Worm (Caenorhabditis elegans) whole organism, young adult: ENCODE data around the gene irg-7.

Experiments used
- B0336.3 ChIP-seq: fragments of 200-800 bp; sonication (Bioruptor generic); IDR thresholded peaks from 2 replicates; pipeline ENCODE4 v1.3.6; 2022; ENCODE audit warnings: missing genetic modification characterization, missing compliant biosample characterization
- F22D6.2 ChIP-seq: sonication (generic microtip); optimal IDR thresholded peaks from 2 replicates; lab custom pipeline; 2016; ENCODE audit warnings: mild to moderate bottlenecking, missing genetic modification characterization, missing compliant biosample characterization
- F37B4.10 ChIP-seq: fragments of 200-800 bp; sonication (Bioruptor generic); IDR thresholded peaks from 2 replicates; pipeline ENCODE4 v1.3.6; 2022; ENCODE audit warnings: missing genetic modification characterization, missing compliant biosample characterization
- F49E8.2 ChIP-seq: sonication (generic microtip); optimal IDR thresholded peaks from 3 replicates; lab custom pipeline; 2017; ENCODE audit warnings: missing genetic modification characterization, mild to moderate bottlenecking, missing compliant biosample characterization, antibody characterized with exemption, moderate library complexity; ENCODE audit not compliant: insufficient read depth
- F52B5.7 ChIP-seq: sonication (generic microtip); optimal IDR thresholded peaks from 2 replicates; lab custom pipeline; 2016; ENCODE audit warnings: mild to moderate bottlenecking, missing genetic modification characterization, missing compliant biosample characterization
- K12H6.12 ChIP-seq: fragments of 200-800 bp; sonication (Bioruptor generic); optimal IDR thresholded peaks from 2 replicates; lab custom pipeline; 2018; ENCODE audit warnings: mild to moderate bottlenecking, missing genetic modification characterization, missing compliant biosample characterization
- Y56A3A.18 ChIP-seq: fragments of 200-800 bp; sonication (Bioruptor generic); IDR thresholded peaks from 2 replicates; pipeline ENCODE4 v1.3.6; 2022; ENCODE audit warnings: missing genetic modification reagents, missing genetic modification characterization, missing compliant biosample characterization
- Y67H2A.10 ChIP-seq: fragments of 200-800 bp; sonication (Bioruptor generic); conservative IDR thresholded peaks from 2 replicates; pipeline ENCODE4 v1.3.6; 2022; ENCODE audit warnings: missing genetic modification reagents, missing genetic modification characterization, missing compliant biosample characterization
- Y79H2A.3 ChIP-seq: fragments of 200-800 bp; sonication (Bioruptor generic); conservative IDR thresholded peaks from 2 replicates; pipeline ENCODE4 v1.3.6; 2022; ENCODE audit warnings: missing genetic modification reagents, missing genetic modification characterization, missing compliant biosample characterization
- aptf-2 ChIP-seq: fragments of 200-800 bp; sonication (Bioruptor generic); conservative IDR thresholded peaks from 2 replicates; pipeline ENCODE4 v1.3.6; 2022; ENCODE audit warnings: missing genetic modification reagents, missing genetic modification characterization, missing compliant biosample characterization
- attf-5 ChIP-seq: fragments of 200-800 bp; sonication (Bioruptor generic); optimal IDR thresholded peaks from 2 replicates; lab custom pipeline; 2018; ENCODE audit warnings: mild to moderate bottlenecking, missing genetic modification characterization, missing compliant biosample characterization
- bed-2 ChIP-seq: fragments of 200-800 bp; sonication (Bioruptor generic); IDR thresholded peaks from 2 replicates; pipeline ENCODE4 v1.3.6; 2022; ENCODE audit warnings: missing genetic modification reagents, missing genetic modification characterization, missing compliant biosample characterization
- cebp-2 ChIP-seq: fragments of 200-800 bp; sonication (Bioruptor generic); IDR thresholded peaks from 2 replicates; pipeline ENCODE4 v1.3.6; 2022; ENCODE audit warnings: missing genetic modification characterization, missing compliant biosample characterization
- ceh-27 ChIP-seq: fragments of 200-800 bp; sonication (Bioruptor generic); optimal IDR thresholded peaks from 2 replicates; lab custom pipeline; 2018; ENCODE audit warnings: mild to moderate bottlenecking, missing genetic modification characterization, moderate library complexity, missing compliant biosample characterization
- chd-7 ChIP-seq: sonication (generic microtip); optimal IDR thresholded peaks from 2 replicates; lab custom pipeline; 2016; ENCODE audit warnings: mild to moderate bottlenecking, missing genetic modification characterization, moderate library complexity, missing compliant biosample characterization
- die-1 ChIP-seq: sonication (generic microtip); optimal IDR thresholded peaks from 2 replicates; lab custom pipeline; 2016; ENCODE audit warnings: missing genotype, mild to moderate bottlenecking, missing genetic modification characterization, missing compliant biosample characterization
- dox-1 ChIP-seq: fragments of 200-800 bp; sonication (Bioruptor generic); IDR thresholded peaks from 2 replicates; pipeline ENCODE4 v1.3.6; 2022; ENCODE audit warnings: missing genetic modification reagents, missing genetic modification characterization, missing compliant biosample characterization
- ets-4 ChIP-seq: fragments of 200-800 bp; sonication (Bioruptor generic); optimal IDR thresholded peaks from 2 replicates; lab custom pipeline; 2018; ENCODE audit warnings: mild to moderate bottlenecking, missing genetic modification characterization, missing compliant biosample characterization
- hrde-1 ChIP-seq: sonication (generic microtip); optimal IDR thresholded peaks from 2 replicates; lab custom pipeline; 2016; ENCODE audit warnings: missing genetic modification characterization, mild to moderate bottlenecking, missing compliant biosample characterization, moderate library complexity, missing genotype, missing genetic modification reagents, borderline replicate concordance
- let-526 ChIP-seq: fragments of 200-800 bp; sonication (Bioruptor generic); IDR thresholded peaks from 2 replicates; pipeline ENCODE4 v1.3.6; 2022; ENCODE audit warnings: missing genetic modification reagents, missing genetic modification characterization, missing compliant biosample characterization
- lsl-1 ChIP-seq: fragments of 200-800 bp; sonication (Bioruptor generic); optimal IDR thresholded peaks from 2 replicates; lab custom pipeline; 2018; ENCODE audit warnings: mild to moderate bottlenecking, missing genetic modification characterization, moderate library complexity, missing compliant biosample characterization
- madf-3 ChIP-seq: fragments of 200-800 bp; sonication (Bioruptor generic); IDR thresholded peaks from 2 replicates; pipeline ENCODE4 v1.3.6; 2022; ENCODE audit warnings: missing genetic modification reagents, missing genetic modification characterization, missing compliant biosample characterization
- mel-28 ChIP-seq: sonication (generic microtip); optimal IDR thresholded peaks from 2 replicates; lab custom pipeline; 2016; ENCODE audit warnings: borderline replicate concordance, mild to moderate bottlenecking, missing genetic modification characterization, missing compliant biosample characterization
- nhr-80 ChIP-seq: sonication (generic microtip); optimal IDR thresholded peaks from 2 replicates; lab custom pipeline; 2016; ENCODE audit warnings: missing genetic modification characterization, missing compliant biosample characterization
- rpc-1 ChIP-seq, 2 experiments: fragments of 150-350 bp in 1 of 2; sonication (generic microtip) in 1 of 2; optimal IDR thresholded peaks; 2 replicates each; lab custom pipeline; 2014 to 2018; ENCODE audit warnings: missing biosample characterization in 1 of 2, missing genetic modification characterization in 1 of 2, missing genetic modification reagents in 1 of 2, missing genotype in 1 of 2
- sptf-2 ChIP-seq: fragments of 200-800 bp; sonication (Bioruptor generic); optimal IDR thresholded peaks from 2 replicates; lab custom pipeline; 2018; ENCODE audit warnings: mild to moderate bottlenecking, missing genetic modification characterization, missing compliant biosample characterization
- zfh-2 ChIP-seq: fragments of 200-800 bp; sonication (Bioruptor generic); conservative IDR thresholded peaks from 2 replicates; pipeline ENCODE4 v1.3.6; 2022; ENCODE audit warnings: missing genetic modification reagents, missing genetic modification characterization, missing compliant biosample characterization
- zim-3 ChIP-seq: sonication (generic microtip); optimal IDR thresholded peaks from 2 replicates; lab custom pipeline; 2017; ENCODE audit warnings: mild to moderate bottlenecking, missing genetic modification characterization, moderate library complexity, missing compliant biosample characterization
- ztf-3 ChIP-seq: fragments of 200-800 bp; sonication (Bioruptor generic); optimal IDR thresholded peaks from 2 replicates; lab custom pipeline; 2018; ENCODE audit warnings: mild to moderate bottlenecking, missing genetic modification characterization, missing compliant biosample characterization

The irg-7 gene

DNA sequence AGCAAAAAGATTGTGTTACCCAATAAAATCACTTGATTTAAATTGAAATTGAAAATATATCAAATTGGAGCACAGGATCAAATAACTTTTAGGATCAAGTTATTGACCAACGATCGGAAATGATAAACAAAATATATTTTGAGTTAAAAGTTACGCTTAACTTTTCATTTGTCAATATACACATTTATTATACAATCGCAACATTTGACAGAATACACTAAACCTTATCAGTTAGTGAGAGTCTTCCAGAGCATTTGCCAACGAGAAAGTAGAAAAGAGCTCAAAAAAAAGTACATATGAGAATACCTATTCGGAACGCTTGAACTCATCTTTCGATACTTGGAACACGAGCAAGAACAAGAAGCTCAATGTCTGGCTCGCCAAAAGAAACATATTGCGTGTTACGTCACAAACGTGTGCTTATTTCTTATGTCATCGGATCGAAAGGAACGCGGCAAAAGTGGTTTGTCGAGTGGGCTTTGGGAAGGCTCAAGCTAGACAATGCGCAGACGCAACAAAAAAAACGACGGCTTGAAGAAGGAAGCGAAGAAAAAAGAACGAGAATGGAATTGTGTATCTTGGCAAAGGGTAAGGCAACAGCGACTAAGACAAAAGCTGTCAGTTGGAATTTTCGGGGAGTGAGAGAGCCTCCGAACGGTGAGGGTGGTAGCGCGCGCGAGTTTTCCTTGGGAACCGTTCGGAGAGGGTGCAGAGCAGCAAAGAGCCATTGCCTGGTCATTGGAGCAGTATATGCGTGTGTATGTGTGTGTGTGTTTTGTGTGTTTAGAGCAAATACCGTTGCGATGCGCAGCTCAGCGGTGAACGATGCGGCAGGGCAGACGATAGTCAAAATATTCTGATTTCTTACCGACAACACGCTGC is 16.8 kb downstream of the irg-7 start:
- no peak for TF ChIP-seq zim-3 (tag; lab: Kevin White, UChicago)
- peak; percentile 17 for TF ChIP-seq ceh-27 (GFP tag; lab: Kevin White, UChicago)
- peak; percentile 77 for TF ChIP-seq zfh-2 (GFP tag; lab: Robert Waterston, UW)
- TF ChIP-seq Y79H2A.3 (GFP tag; lab: Robert Waterston, UW): no peak

DNA sequence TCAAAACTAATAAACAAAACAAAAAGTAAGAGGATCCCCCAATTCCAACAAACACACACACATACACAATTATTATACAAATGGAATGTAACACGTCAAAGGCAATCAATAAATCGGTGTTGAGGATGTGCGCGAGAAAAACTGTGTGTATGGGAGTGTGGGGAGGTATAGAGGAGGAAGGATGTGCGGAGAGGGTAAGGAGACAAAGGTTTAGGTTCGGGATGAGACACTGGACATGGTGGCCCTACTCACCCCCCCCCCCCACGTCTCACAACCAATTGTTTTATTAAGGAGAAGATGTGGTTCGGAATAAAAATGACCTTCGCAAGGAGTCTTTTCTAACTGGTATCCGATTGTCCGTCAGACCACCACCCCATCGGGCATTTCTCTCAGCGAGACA is 20.3 kb downstream of the irg-7 start:
- TF ChIP-seq ceh-27 (GFP tag; lab: Kevin White, UChicago) (no peak), F37B4.10 (GFP tag; lab: Robert Waterston, UW) (0 out of 2 replicates have a peak, but pooled peaks have one; percentile 40), ets-4 (GFP tag; lab: Kevin White, UChicago) (no peak), aptf-2 (no peak)
- TF ChIP-seq, all 124 proteins: peak for 1

DNA sequence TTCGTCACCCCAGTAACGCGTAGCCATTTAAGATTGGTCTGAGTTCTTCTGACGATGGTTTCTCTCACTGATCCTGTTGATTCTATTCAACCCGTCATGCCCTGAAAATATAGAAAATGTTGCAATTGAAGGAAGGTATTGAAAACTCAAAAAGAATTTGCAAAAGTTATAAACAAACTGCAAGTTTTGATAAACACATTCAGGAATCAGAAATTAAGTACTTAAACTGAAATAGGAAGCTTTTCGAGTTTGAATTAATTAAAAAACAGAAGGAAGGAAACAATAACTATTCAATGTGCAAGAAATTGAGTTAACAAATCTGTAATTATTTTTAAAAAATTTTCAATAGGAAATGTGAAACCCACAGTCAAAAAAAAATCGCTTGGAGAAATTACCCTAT is 23.2 kb downstream of the irg-7 start, which contains the start of gene rgl-1:
TSS of gene rgl-1 (minus strand) at position 101 of the 400 bp plus-strand sequence.
- TF ChIP-seq F52B5.7 (tag; lab: Kevin White, UChicago): no peak
- no peak for TF ChIP-seq sptf-2 (GFP tag; lab: Kevin White, UChicago)
- no peak for TF ChIP-seq F22D6.2 (tag; lab: Kevin White, UChicago)
- TF ChIP-seq hrde-1 (tag; lab: Kevin White, UChicago): no peak
- TF ChIP-seq rpc-1 (optimal IDR thresholded peaks at IDR 0.05; lab: Kevin White, UChicago): no peak
- TF ChIP-seq rpc-1 (tag; optimal IDR thresholded peaks at IDR 0.05; lab: Kevin White, UChicago): no peak
- TF ChIP-seq ztf-3 (GFP tag; lab: Kevin White, UChicago): no peak
- no peak for TF ChIP-seq Y67H2A.10
- no peak for TF ChIP-seq F49E8.2 (tag; lab: Kevin White, UChicago)
- no peak for TF ChIP-seq bed-2 (GFP tag; lab: Robert Waterston, UW)
- no peak for TF ChIP-seq chd-7 (tag; lab: Kevin White, UChicago)
- no peak for TF ChIP-seq cebp-2 (GFP tag; lab: Robert Waterston, UW)
- no peak for TF ChIP-seq B0336.3 (GFP tag; lab: Robert Waterston, UW)
- TF ChIP-seq attf-5 (GFP tag; lab: Kevin White, UChicago): no peak
- no peak for TF ChIP-seq Y56A3A.18 (GFP tag; lab: Robert Waterston, UW)
- no peak for TF ChIP-seq lsl-1
- TF ChIP-seq K12H6.12 (tag; lab: Kevin White, UChicago): no peak
- no peak for TF ChIP-seq die-1
- TF ChIP-seq madf-3 (GFP tag; lab: Robert Waterston, UW): no peak
- TF ChIP-seq let-526 (GFP tag; lab: Robert Waterston, UW): no peak

DNA sequence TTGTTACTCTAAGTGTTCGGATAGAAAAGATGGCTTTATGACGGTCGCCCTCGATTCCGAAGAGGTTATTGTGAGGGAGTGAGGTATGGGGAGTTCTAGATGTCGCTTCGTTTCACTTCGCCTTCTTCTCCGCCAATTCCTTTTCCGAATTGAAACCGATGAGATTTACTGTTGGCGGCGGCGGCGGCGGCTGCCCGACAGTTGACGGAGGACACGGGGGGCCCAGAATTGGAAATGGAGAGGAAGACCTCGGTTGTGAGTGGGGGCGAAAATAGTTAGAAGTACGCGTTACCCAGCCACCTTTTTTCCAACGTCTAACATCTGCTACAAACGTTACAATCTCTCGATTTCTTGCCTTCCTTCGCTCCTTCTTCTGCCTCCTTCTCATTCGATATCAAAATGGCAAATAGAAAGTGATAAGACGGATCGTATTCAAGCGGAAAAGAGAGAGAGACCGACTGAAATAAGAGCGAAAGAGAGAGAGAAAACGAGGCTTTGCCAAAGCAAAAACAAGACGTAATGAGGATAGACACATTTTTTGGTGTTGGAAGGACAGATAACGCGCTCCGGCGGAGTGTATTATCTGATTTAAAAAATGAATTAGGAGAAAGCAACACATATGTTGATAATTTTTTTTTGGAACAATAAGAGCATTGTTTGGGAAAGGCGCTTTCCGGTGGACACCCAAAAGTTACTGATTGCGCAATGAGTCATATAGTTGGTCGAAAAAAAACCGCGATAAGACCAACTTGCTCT is 25.2 kb downstream of the irg-7 start:
- TF ChIP-seq zfh-2 (GFP tag; lab: Robert Waterston, UW): peak; percentile 84
- TF ChIP-seq mel-28 (tag; lab: Kevin White, UChicago): no peak
- TF ChIP-seq nhr-80 (tag; lab: Kevin White, UChicago): peak; percentile 42
- TF ChIP-seq dox-1 (GFP tag; lab: Robert Waterston, UW): 0 out of 2 replicates have a peak, but pooled peaks have one; percentile 26
